Fruit fly (Drosophila melanogaster) whole organism, wandering third instar larva: ENCODE results near the gene CG42820.

Experiments
- Abd-B ChIP-seq: fragments of >200 bp; optimal IDR thresholded peaks from 2 replicates; lab custom pipeline; 2017; ENCODE audit warnings: missing biosample characterization, missing genetic modification characterization
- CG9705 ChIP-seq: fragments of 200-800 bp; sonication (Bioruptor generic); optimal IDR thresholded peaks from 2 replicates; lab custom pipeline; 2018; ENCODE audit warnings: missing biosample characterization, mild to moderate bottlenecking, missing genetic modification characterization
- CrebA ChIP-seq: fragments of 200-800 bp; sonication (Bioruptor generic); optimal IDR thresholded peaks from 2 replicates; lab custom pipeline; 2016; ENCODE audit warnings: missing biosample characterization, mild to moderate bottlenecking, missing genetic modification characterization, borderline replicate concordance
- Dif ChIP-seq: fragments of 200-275, 200-300 bp; sonication (Bioruptor generic); optimal IDR thresholded peaks from 2 replicates; lab custom pipeline; 2018; ENCODE audit warnings: missing biosample characterization, missing genetic modification characterization; ENCODE audit not compliant: partially characterized antibody
- GATAd ChIP-seq: sonication (Bioruptor generic); optimal IDR thresholded peaks from 2 replicates; lab custom pipeline; 2016; ENCODE audit warnings: missing biosample characterization, missing genetic modification characterization
- HLH106 ChIP-seq: fragments of 200-800 bp; optimal IDR thresholded peaks from 3 replicates; lab custom pipeline; 2019; ENCODE audit warnings: missing biosample characterization, mild to moderate bottlenecking, missing genetic modification characterization, moderate library complexity
- Hnf4 ChIP-seq: fragments of 200-800 bp; sonication (Bioruptor generic); optimal IDR thresholded peaks from 2 replicates; lab custom pipeline; 2016; ENCODE audit warnings: missing biosample characterization, mild to moderate bottlenecking, missing genetic modification characterization
- Hr78 ChIP-seq: fragments of >200 bp; optimal IDR thresholded peaks from 2 replicates; lab custom pipeline; 2017; ENCODE audit warnings: missing biosample characterization, missing genetic modification characterization
- Hr83 ChIP-seq: fragments of 200-300 bp; sonication (Bioruptor generic); optimal IDR thresholded peaks from 2 replicates; lab custom pipeline; 2016; ENCODE audit warnings: missing biosample characterization, mild to moderate bottlenecking, missing genetic modification characterization, moderate library complexity; ENCODE audit not compliant: poor library complexity, severe bottlenecking
- Jra ChIP-seq: sonication (Bioruptor generic); optimal IDR thresholded peaks from 2 replicates; lab custom pipeline; 2016; ENCODE audit warnings: missing biosample characterization, missing genetic modification characterization
- Mio ChIP-seq: sonication (Bioruptor generic); optimal IDR thresholded peaks from 2 replicates; lab custom pipeline; 2016; ENCODE audit warnings: missing biosample characterization, missing genetic modification characterization
- Myc ChIP-seq: fragments of >200 bp; optimal IDR thresholded peaks from 2 replicates; lab custom pipeline; 2017
- N ChIP-seq: fragments of >200 bp; optimal IDR thresholded peaks from 2 replicates; lab custom pipeline; 2018; ENCODE audit warnings: missing biosample characterization, missing external identifiers, missing genetic modification characterization
- OdsH ChIP-seq: fragments of 200-800 bp; sonication (Bioruptor generic); optimal IDR thresholded peaks from 2 replicates; lab custom pipeline; 2016; ENCODE audit warnings: missing biosample characterization, mild to moderate bottlenecking, missing genetic modification characterization
- Rel ChIP-seq, 2 experiments: fragments of 200-800 bp; sonication (Bioruptor generic) in 1 of 2; optimal IDR thresholded peaks; 2 replicates in 1 of 2; 3 replicates in 1 of 2; lab custom pipeline; 2016 to 2019; ENCODE audit warnings: mild to moderate bottlenecking in 2 of 2, missing biosample characterization in 2 of 2, missing genetic modification characterization in 2 of 2, moderate library complexity in 1 of 2
- Sp1 ChIP-seq: fragments of 200-800 bp; sonication (Bioruptor generic); optimal IDR thresholded peaks from 3 replicates; lab custom pipeline; 2019; ENCODE audit warnings: missing biosample characterization, mild to moderate bottlenecking, missing genetic modification characterization, moderate library complexity
- Vsx2 ChIP-seq: fragments of 200-300, 225-300 bp; sonication (Bioruptor generic); optimal IDR thresholded peaks from 2 replicates; lab custom pipeline; 2018; ENCODE audit warnings: missing biosample characterization, missing genetic modification characterization; ENCODE audit not compliant: partially characterized antibody
- br ChIP-seq: fragments of 200-800 bp; sonication (Bioruptor generic); optimal IDR thresholded peaks from 2 replicates; lab custom pipeline; 2016; ENCODE audit warnings: missing biosample characterization, missing genetic modification characterization
- brk ChIP-seq: fragments of 200-800 bp; sonication (Bioruptor generic); optimal IDR thresholded peaks from 2 replicates; lab custom pipeline; 2016; ENCODE audit warnings: missing biosample characterization, mild to moderate bottlenecking, missing genetic modification characterization
- dmrt93B ChIP-seq: fragments of 200-800 bp; sonication (Bioruptor generic); optimal IDR thresholded peaks from 2 replicates; lab custom pipeline; 2018; ENCODE audit warnings: missing biosample characterization, mild to moderate bottlenecking, missing genetic modification characterization
- dsf ChIP-seq: sonication (Bioruptor generic); optimal IDR thresholded peaks from 2 replicates; lab custom pipeline; 2016; ENCODE audit warnings: missing biosample characterization, missing genetic modification characterization, borderline replicate concordance
- ey ChIP-seq: fragments of 200-800 bp; sonication (Bioruptor generic); optimal IDR thresholded peaks from 2 replicates; lab custom pipeline; 2016; ENCODE audit warnings: missing biosample characterization, missing genetic modification characterization
- foxo ChIP-seq, 2 experiments: fragments of 200-800 bp; sonication (Bioruptor generic); optimal IDR thresholded peaks; 2 replicates in 1 of 2; 3 replicates in 1 of 2; lab custom pipeline; 2016 to 2017; ENCODE audit warnings: missing biosample characterization in 2 of 2, missing genetic modification characterization in 2 of 2
- fru ChIP-seq: fragments of 200-800 bp; sonication (Bioruptor generic); optimal IDR thresholded peaks from 3 replicates; lab custom pipeline; 2016; ENCODE audit warnings: missing biosample characterization, mild to moderate bottlenecking, missing genetic modification characterization
- h ChIP-seq: fragments of 200-800 bp; sonication (Bioruptor generic); optimal IDR thresholded peaks from 3 replicates; lab custom pipeline; 2016; ENCODE audit warnings: missing biosample characterization, mild to moderate bottlenecking, missing genetic modification characterization
- jim ChIP-seq: fragments of 175-275, 200-325 bp; sonication (Bioruptor generic); optimal IDR thresholded peaks from 2 replicates; lab custom pipeline; 2016; ENCODE audit warnings: missing biosample characterization, mild to moderate bottlenecking, missing genetic modification characterization
- lola ChIP-seq: fragments of >200 bp; optimal IDR thresholded peaks from 2 replicates; lab custom pipeline; 2017; ENCODE audit warnings: missing biosample characterization, missing genetic modification characterization
- pan ChIP-seq: fragments of >200 bp; optimal IDR thresholded peaks from 2 replicates; lab custom pipeline; 2017
- psq ChIP-seq: fragments of 200-800 bp; sonication (Bioruptor generic); optimal IDR thresholded peaks from 3 replicates; lab custom pipeline; 2017; ENCODE audit warnings: missing biosample characterization, mild to moderate bottlenecking, missing genetic modification characterization, moderate library complexity
- rgr ChIP-seq: fragments of 200-800 bp; sonication (Bioruptor generic); optimal IDR thresholded peaks from 3 replicates; lab custom pipeline; 2016; ENCODE audit warnings: missing biosample characterization, mild to moderate bottlenecking, missing genetic modification characterization
- sage ChIP-seq: fragments of 200-800 bp; sonication (Bioruptor generic); optimal IDR thresholded peaks from 2 replicates; lab custom pipeline; 2016; ENCODE audit warnings: missing biosample characterization, mild to moderate bottlenecking, missing genetic modification characterization
- sv ChIP-seq: fragments of 200-800 bp; sonication (Bioruptor generic); optimal IDR thresholded peaks from 3 replicates; lab custom pipeline; 2016; ENCODE audit warnings: missing biosample characterization, missing genetic modification characterization
- tai ChIP-seq: sonication (Bioruptor generic); optimal IDR thresholded peaks from 2 replicates; lab custom pipeline; 2016; ENCODE audit warnings: missing biosample characterization, missing genetic modification characterization
- usp ChIP-seq: fragments of >200 bp; optimal IDR thresholded peaks from 2 replicates; lab custom pipeline; 2017; ENCODE audit warnings: missing biosample characterization, missing genetic modification characterization
- woc ChIP-seq: sonication (Bioruptor generic); optimal IDR thresholded peaks from 2 replicates; lab custom pipeline; 2016; ENCODE audit warnings: missing biosample characterization, mild to moderate bottlenecking, missing genetic modification characterization

CG42820 gene

dm6 chr2L:8370364-8371326 is 21.6 kb downstream of the CG42820 start, which contains the start of gene CG17292 (continued):
- TF ChIP-seq CG9705 (GFP tag; lab: Kevin White, UChicago), result no peak
- TF ChIP-seq, all 38 proteins: peak for 10

- no peak for TF ChIP-seq Dif (GFP tag; lab: Kevin White, UChicago)
- no peak for TF ChIP-seq Hr78 (GFP tag; lab: Kevin White, UChicago)
- TF ChIP-seq h (GFP tag; lab: Kevin White, UChicago), result peak; percentile 55
- peak; percentile 23 for TF ChIP-seq fru (GFP tag; lab: Kevin White, UChicago)
- TF ChIP-seq usp (GFP tag; lab: Kevin White, UChicago), result no peak
- peak; percentile 19 for TF ChIP-seq CG9705 (GFP tag; lab: Kevin White, UChicago)
- no peak for TF ChIP-seq Vsx2
- peak; percentile 63 for TF ChIP-seq Jra (GFP tag; lab: Kevin White, UChicago)
- TF ChIP-seq ey (GFP tag; lab: Kevin White, UChicago), result peak; percentile 4
- peak; percentile 88 for TF ChIP-seq N (GFP tag; lab: Kevin White, UChicago)
- TF ChIP-seq OdsH (GFP tag; lab: Kevin White, UChicago), result no peak
- peak; percentile 54 for TF ChIP-seq dsf (GFP tag; lab: Kevin White, UChicago)
- TF ChIP-seq HLH106 (tag; lab: Kevin White, UChicago), result peak; percentile 49
- peak; percentile 81 for TF ChIP-seq brk
- peak; percentile 23 for TF ChIP-seq sage (GFP tag; lab: Kevin White, UChicago)
- TF ChIP-seq foxo (GFP tag; optimal IDR thresholded peaks at IDR 0.05; lab: Kevin White, UChicago), result peak in 1 of 2 experiments; percentile 23
- TF ChIP-seq woc (GFP tag; lab: Kevin White, UChicago), result peak; percentile 59
- no peak for TF ChIP-seq Rel (GFP tag; optimal IDR thresholded peaks at IDR 0.05; lab: Kevin White, UChicago)
- TF ChIP-seq Rel (tag; optimal IDR thresholded peaks at IDR 0.05; lab: Kevin White, UChicago), result peak; percentile 31
- peak; percentile 53 for TF ChIP-seq Hnf4 (GFP tag; lab: Kevin White, UChicago)
- TF ChIP-seq rgr (GFP tag; lab: Kevin White, UChicago), result peak; percentile 38
- peak; percentile 33 for TF ChIP-seq Sp1
Observed at dm6 chr2L:8365701-8366643, 26.2 kb downstream of the CG42820 start, which contains the start of gene Pp2A-29B. Gene Pp2A-29B, plus strand, starts transcription at chr2L:8366038.

- TF ChIP-seq Mio (GFP tag; lab: Kevin White, UChicago) (no peak), psq (GFP tag; lab: Kevin White, UChicago) (no peak), sv (no peak), CG9705 (GFP tag; lab: Kevin White, UChicago) (peak; percentile 9), woc (GFP tag; lab: Kevin White, UChicago) (peak; percentile 7), br (GFP tag; lab: Kevin White, UChicago) (no peak), OdsH (GFP tag; lab: Kevin White, UChicago) (no peak), Jra (GFP tag; lab: Kevin White, UChicago) (no peak), Rel (GFP tag; optimal IDR thresholded peaks at IDR 0.05; lab: Kevin White, UChicago) (no peak), Rel (tag; optimal IDR thresholded peaks at IDR 0.05; lab: Kevin White, UChicago) (peak; percentile 3), jim (GFP tag; lab: Kevin White, UChicago) (no peak), ey (GFP tag; lab: Kevin White, UChicago) (no peak), sage (GFP tag; lab: Kevin White, UChicago) (no peak), Hr78 (GFP tag; lab: Kevin White, UChicago) (no peak), HLH106 (tag; lab: Kevin White, UChicago) (no peak), Sp1 (peak; percentile 58), rgr (GFP tag; lab: Kevin White, UChicago) (peak; percentile 36), Vsx2 (no peak), GATAd (GFP tag; lab: Kevin White, UChicago) (no peak), foxo (GFP tag; optimal IDR thresholded peaks at IDR 0.05; lab: Kevin White, UChicago) (no peak), lola (GFP tag; lab: Kevin White, UChicago) (no peak), pan (no peak), dsf (GFP tag; lab: Kevin White, UChicago) (no peak), tai (GFP tag; lab: Kevin White, UChicago) (peak; percentile 48), Abd-B (GFP tag; lab: Kevin White, UChicago) (no peak), CrebA (no peak), usp (GFP tag; lab: Kevin White, UChicago) (no peak), Myc (peak; percentile 62), N (GFP tag; lab: Kevin White, UChicago) (no peak), dmrt93B (no peak), brk (peak; percentile 38), Dif (GFP tag; lab: Kevin White, UChicago) (no peak), Hr83 (GFP tag; lab: Kevin White, UChicago) (no peak), Hnf4 (GFP tag; lab: Kevin White, UChicago) (peak; percentile 32), h (GFP tag; lab: Kevin White, UChicago) (peak; percentile 58)
Observed at dm6 chr2L:8364006-8364956, 27.9 kb downstream of the CG42820 start, which contains the start of the genes RpS13 and CSN8. Gene RpS13, minus strand, starts transcription at chr2L:8364662. Gene CSN8, plus strand, starts transcription at chr2L:8364855.
